Fruit fly (Drosophila melanogaster): Measurements from ENCODE around the gene CG32333.

CG32333 gene

dm6 chr3L:1324818-1325625, 49.3 kb downstream of the CG32333 start:
- TF ChIP-seq vri (GFP tag; optimal IDR thresholded peaks at IDR 0.05) (peak; percentile 97), Gug (GFP tag; IDR thresholded peaks at IDR 0.05) (no peak), dsx (GFP tag; optimal IDR thresholded peaks at IDR 0.05; ENCODE audit: poor library complexity, severe bottlenecking) (no peak), CG8119 (GFP tag; IDR thresholded peaks at IDR 0.05) (no peak), topi (GFP tag; optimal IDR thresholded peaks at IDR 0.05) (no peak), CG11294 (GFP tag; IDR thresholded peaks at IDR 0.05) (no peak), pdm3 (GFP tag; optimal IDR thresholded peaks at IDR 0.05) (no peak), CG6163 (GFP tag; IDR thresholded peaks at IDR 0.05) (no peak)

- TF ChIP-seq dsx (GFP tag; optimal IDR thresholded peaks at IDR 0.05; ENCODE audit: poor library complexity, severe bottlenecking): no peak
- no peak for TF ChIP-seq spab (GFP tag; optimal IDR thresholded peaks at IDR 0.05)
- TF ChIP-seq CG8632 (GFP tag; optimal IDR thresholded peaks at IDR 0.05): no peak
- TF ChIP-seq vri (GFP tag; optimal IDR thresholded peaks at IDR 0.05): peak; percentile 58
- no peak for TF ChIP-seq Sox15 (GFP tag; optimal IDR thresholded peaks at IDR 0.05)
- TF ChIP-seq CG8119 (GFP tag; IDR thresholded peaks at IDR 0.05): no peak
These were observed 49.8 kb downstream of the CG32333 start for dm6 chr3L:1325626-1325937.

dm6 chr3L:1329724-1330123, 54.0 kb downstream of the CG32333 start, which contains the start of gene ND-ACP:
ND-ACP (plus strand) TSS chr3L:1329949.
- TF ChIP-seq achi (GFP tag; optimal IDR thresholded peaks at IDR 0.05) (peak; percentile 83), Eip93F (GFP tag; optimal IDR thresholded peaks at IDR 0.05) (no peak), vri (GFP tag; optimal IDR thresholded peaks at IDR 0.05) (peak; percentile 66), CG3032 (tag; optimal IDR thresholded peaks at IDR 0.05) (no peak), CG3919 (GFP tag; optimal IDR thresholded peaks at IDR 0.05) (no peak)

- TF ChIP-seq Hr39 (GFP tag; optimal IDR thresholded peaks at IDR 0.05): no peak
- TF ChIP-seq CG31627 (GFP tag; optimal IDR thresholded peaks at IDR 0.05): peak; percentile 21
- TF ChIP-seq achi (GFP tag; optimal IDR thresholded peaks at IDR 0.05): peak; percentile 10
- TF ChIP-seq eg (GFP tag; IDR thresholded peaks at IDR 0.05): 0 out of 3 replicates have a peak, but pooled peaks have one; percentile 34
- TF ChIP-seq Sox102F (GFP tag; optimal IDR thresholded peaks at IDR 0.05): no peak
- TF ChIP-seq esn (GFP tag; optimal IDR thresholded peaks at IDR 0.05): peak; percentile 29
- no peak for TF ChIP-seq CG9139 (GFP tag; optimal IDR thresholded peaks at IDR 0.05)
- TF ChIP-seq acj6 (GFP tag; optimal IDR thresholded peaks at IDR 0.05): no peak
- TF ChIP-seq Eip78C (GFP tag): peak; percentile 61
- no peak for TF ChIP-seq ss (GFP tag; optimal IDR thresholded peaks at IDR 0.05)
These were observed 54.7 kb downstream of the CG32333 start for dm6 chr3L:1330420-1330819.

- TF ChIP-seq CG6854 (GFP tag; optimal IDR thresholded peaks at IDR 0.05) (no peak), fkh (GFP tag; optimal IDR thresholded peaks at IDR 0.05) (peak; percentile 40), vri (GFP tag; optimal IDR thresholded peaks at IDR 0.05) (no peak), Hr39 (GFP tag; optimal IDR thresholded peaks at IDR 0.05) (no peak)
These were observed 55.8 kb downstream of the CG32333 start, which contains the start of gene msd1 for dm6 chr3L:1331542-1331941. msd1 (plus strand) TSS chr3L:1331744.

- TF ChIP-seq CG10631 (GFP tag; optimal IDR thresholded peaks at IDR 0.05): no peak
- TF ChIP-seq Ets21C (GFP tag; optimal IDR thresholded peaks at IDR 0.05): no peak
These were observed 57.2 kb downstream of the CG32333 start, which contains the start of gene msd5 for dm6 chr3L:1332973-1333372. msd5 (minus strand) TSS chr3L:1333146.
